Fruit fly (Drosophila melanogaster) whole organism, prepupa: ENCODE results near the gene Ire1.

Experiments used
- Blimp-1 ChIP-seq: fragments of 200-800 bp; sonication (Bioruptor generic); optimal IDR thresholded peaks from 3 replicates; lab custom pipeline; 2017; ENCODE audit warnings: missing biosample characterization, missing genetic modification characterization, mild to moderate bottlenecking, moderate library complexity, missing genetic modification reagents
- CG10631 ChIP-seq: fragments of 200-800 bp; sonication (Bioruptor generic); optimal IDR thresholded peaks from 2 replicates; lab custom pipeline; 2016; ENCODE audit warnings: missing biosample characterization, missing genetic modification characterization
- CG10669 ChIP-seq: fragments of 200-800 bp; sonication (Bioruptor generic); optimal IDR thresholded peaks from 3 replicates; lab custom pipeline; 2018; ENCODE audit warnings: missing biosample characterization, mild to moderate bottlenecking, missing genetic modification characterization, moderate library complexity
- CG11762 ChIP-seq: fragments of 200-800 bp; sonication (Bioruptor generic); optimal IDR thresholded peaks from 3 replicates; lab custom pipeline; 2016; ENCODE audit warnings: missing biosample characterization, missing genetic modification characterization; ENCODE audit not compliant: insufficient read depth
- CG15336 ChIP-seq: fragments of 200-800 bp; sonication (Bioruptor generic); IDR thresholded peaks from 2 replicates; pipeline ENCODE4 v1.3.6; 2022; ENCODE audit warnings: missing biosample characterization, missing genetic modification characterization
- CG1621 ChIP-seq: fragments of 200-800 bp; sonication (Bioruptor generic); optimal IDR thresholded peaks from 3 replicates; lab custom pipeline; 2018; ENCODE audit warnings: missing biosample characterization, mild to moderate bottlenecking, missing genetic modification characterization
- CG16779 ChIP-seq: fragments of 200-800 bp; sonication (Bioruptor generic); optimal IDR thresholded peaks from 3 replicates; lab custom pipeline; 2017; ENCODE audit warnings: missing biosample characterization, mild to moderate bottlenecking, missing genetic modification characterization
- CG31627 ChIP-seq: fragments of 200-800 bp; sonication (Bioruptor generic); optimal IDR thresholded peaks from 3 replicates; lab custom pipeline; 2016; ENCODE audit warnings: missing biosample characterization, missing genetic modification characterization
- CG32006 ChIP-seq: fragments of 200-800 bp; sonication (Bioruptor generic); optimal IDR thresholded peaks from 3 replicates; lab custom pipeline; 2017; ENCODE audit warnings: missing biosample characterization, mild to moderate bottlenecking, missing genetic modification characterization
- CG3919 ChIP-seq: fragments of 200-800 bp; sonication (Bioruptor generic); optimal IDR thresholded peaks from 3 replicates; lab custom pipeline; 2016; ENCODE audit warnings: missing biosample characterization, missing genetic modification characterization
- CG4318 ChIP-seq: fragments of 200-800 bp; sonication (Bioruptor generic); optimal IDR thresholded peaks from 3 replicates; lab custom pipeline; 2017; ENCODE audit warnings: missing biosample characterization, mild to moderate bottlenecking, missing genetic modification characterization
- CG6163 ChIP-seq: fragments of 200-800 bp; sonication (Bioruptor generic); IDR thresholded peaks from 3 replicates; pipeline ENCODE4 v1.3.6; 2022; ENCODE audit warnings: missing biosample characterization, missing genetic modification characterization
- CG6276 ChIP-seq: fragments of 200-800 bp; sonication (Bioruptor generic); optimal IDR thresholded peaks from 2 replicates; lab custom pipeline; 2017; ENCODE audit warnings: missing biosample characterization, mild to moderate bottlenecking, missing genetic modification characterization
- CG6808 ChIP-seq: fragments of 200-800 bp; sonication (Bioruptor generic); optimal IDR thresholded peaks from 3 replicates; lab custom pipeline; 2017; ENCODE audit warnings: missing biosample characterization, missing genetic modification characterization, mild to moderate bottlenecking, moderate library complexity, missing genetic modification reagents
- CG7368 ChIP-seq: fragments of 200-800 bp; sonication (Bioruptor generic); optimal IDR thresholded peaks from 3 replicates; lab custom pipeline; 2016; ENCODE audit warnings: missing biosample characterization, missing genetic modification characterization
- CG8632 ChIP-seq: fragments of 200-800 bp; sonication (Bioruptor generic); optimal IDR thresholded peaks from 3 replicates; lab custom pipeline; 2016; ENCODE audit warnings: missing biosample characterization, missing genetic modification characterization
- CG9139 ChIP-seq: fragments of 200-800 bp; sonication (Bioruptor generic); optimal IDR thresholded peaks from 3 replicates; lab custom pipeline; 2017; ENCODE audit warnings: missing biosample characterization, mild to moderate bottlenecking, missing genetic modification characterization
- Eip78C ChIP-seq: fragments of 200-800 bp; sonication (Bioruptor generic); peaks from one replicate; lab custom pipeline; 2016; ENCODE audit warnings: missing biosample characterization, missing genetic modification characterization
- Eip93F ChIP-seq: fragments of 200-800 bp; sonication (Bioruptor generic); optimal IDR thresholded peaks from 2 replicates; lab custom pipeline; 2016; ENCODE audit warnings: missing biosample characterization, mild to moderate bottlenecking, missing genetic modification characterization
- Ets21C ChIP-seq: fragments of 200-800 bp; sonication (Bioruptor generic); optimal IDR thresholded peaks from 3 replicates; lab custom pipeline; 2016; ENCODE audit warnings: missing biosample characterization, missing genetic modification characterization
- Ets96B ChIP-seq: fragments of 200-800 bp; optimal IDR thresholded peaks from 2 replicates; lab custom pipeline; 2019; ENCODE audit warnings: missing biosample characterization, mild to moderate bottlenecking, missing genetic modification characterization, moderate library complexity
- Hr38 ChIP-seq: sonication (Bioruptor generic); optimal IDR thresholded peaks from 2 replicates; lab custom pipeline; 2016; ENCODE audit warnings: missing biosample characterization, missing genetic modification characterization
- Hr39 ChIP-seq: fragments of 200-800 bp; sonication (Bioruptor generic); optimal IDR thresholded peaks from 2 replicates; lab custom pipeline; 2016; ENCODE audit warnings: missing biosample characterization, missing genetic modification characterization
- Lpt ChIP-seq: fragments of 200-800 bp; sonication (Bioruptor generic); optimal IDR thresholded peaks from 3 replicates; lab custom pipeline; 2016; ENCODE audit warnings: missing biosample characterization, missing genetic modification characterization
- Smox ChIP-seq: fragments of 200-800 bp; sonication (Bioruptor generic); optimal IDR thresholded peaks from 3 replicates; lab custom pipeline; 2016; ENCODE audit warnings: missing biosample characterization, missing genetic modification characterization
- achi ChIP-seq: fragments of 200-800 bp; sonication (Bioruptor generic); optimal IDR thresholded peaks from 3 replicates; lab custom pipeline; 2016; ENCODE audit warnings: missing biosample characterization, missing genetic modification characterization
- acj6 ChIP-seq: fragments of 200-800 bp; sonication (Bioruptor generic); optimal IDR thresholded peaks from 3 replicates; lab custom pipeline; 2016; ENCODE audit warnings: missing biosample characterization, missing genetic modification characterization
- esn ChIP-seq: fragments of 200-800 bp; sonication (Bioruptor generic); optimal IDR thresholded peaks from 2 replicates; lab custom pipeline; 2016; ENCODE audit warnings: missing biosample characterization, mild to moderate bottlenecking, missing genetic modification characterization, moderate library complexity
- fd59A ChIP-seq: fragments of 200-800 bp; sonication (Bioruptor generic); optimal IDR thresholded peaks from 2 replicates; lab custom pipeline; 2017; ENCODE audit warnings: missing biosample characterization, mild to moderate bottlenecking, missing genetic modification characterization, missing genetic modification reagents
- fd85E ChIP-seq: fragments of 200-800 bp; sonication (Bioruptor generic); optimal IDR thresholded peaks from 3 replicates; lab custom pipeline; 2016; ENCODE audit warnings: missing biosample characterization, missing genetic modification characterization
- fkh ChIP-seq: fragments of 200-800 bp; sonication (Bioruptor generic); optimal IDR thresholded peaks from 3 replicates; lab custom pipeline; 2017; ENCODE audit warnings: missing biosample characterization, mild to moderate bottlenecking, missing genetic modification characterization, moderate library complexity
- lz ChIP-seq: fragments of 200-800 bp; sonication (Bioruptor generic); optimal IDR thresholded peaks from 3 replicates; lab custom pipeline; 2016; ENCODE audit warnings: missing biosample characterization, missing genetic modification characterization
- net ChIP-seq: fragments of 200-800 bp; sonication (Bioruptor generic); optimal IDR thresholded peaks from 3 replicates; lab custom pipeline; 2016; ENCODE audit warnings: missing biosample characterization, missing genetic modification characterization
- salr ChIP-seq, 2 experiments: fragments of 200-800 bp; sonication (Bioruptor generic); optimal IDR thresholded peaks; 3 replicates each; lab custom pipeline; 2016 to 2018; ENCODE audit warnings: missing biosample characterization in 2 of 2, missing genetic modification characterization in 2 of 2, mild to moderate bottlenecking in 1 of 2
- svp ChIP-seq: fragments of 200-800 bp; sonication (Bioruptor generic); peaks from one replicate; lab custom pipeline; 2016; ENCODE audit warnings: missing biosample characterization, missing genetic modification characterization
- topi ChIP-seq: fragments of 200-800 bp; sonication (Bioruptor generic); optimal IDR thresholded peaks from 3 replicates; lab custom pipeline; 2016; ENCODE audit warnings: missing biosample characterization, missing genetic modification characterization
- vri ChIP-seq: fragments of 200-800 bp; sonication (Bioruptor generic); optimal IDR thresholded peaks from 3 replicates; lab custom pipeline; 2016; ENCODE audit warnings: missing biosample characterization, mild to moderate bottlenecking, missing genetic modification characterization

The Ire1 gene

DNA sequence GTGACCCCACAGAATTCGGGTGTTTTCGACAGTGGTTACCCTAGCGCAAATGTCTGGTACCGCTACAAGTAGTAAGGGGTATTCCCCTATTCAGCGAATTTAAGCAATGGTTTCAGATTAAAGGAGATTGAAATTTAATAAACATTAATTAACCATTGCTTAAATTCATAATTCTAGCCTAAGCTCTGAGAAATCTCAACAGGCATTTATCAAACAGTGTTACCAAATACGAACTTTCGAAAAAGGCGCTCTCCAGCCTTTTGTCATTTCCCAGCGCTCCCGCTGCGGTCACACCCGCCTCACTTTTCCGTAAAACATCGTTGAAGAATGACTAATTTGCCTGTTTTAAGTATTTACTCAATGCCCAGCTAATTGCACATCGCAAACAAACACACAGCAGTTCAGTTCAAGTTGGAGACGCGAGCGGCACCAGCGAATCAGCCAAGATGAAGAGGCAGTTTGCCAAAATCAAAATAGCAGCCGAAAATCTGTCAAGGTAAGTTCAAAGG is 43.8 kb upstream of the Ire1 start, which contains the start of the genes Surf6 and RhoGAP92B (continued):
- TF ChIP-seq Lpt (GFP tag; lab: Kevin White, UChicago), result no peak
- TF ChIP-seq salr (GFP tag; optimal IDR thresholded peaks at IDR 0.05; lab: Kevin White, UChicago), result no peak
- TF ChIP-seq CG10669 (GFP tag; lab: Kevin White, UChicago), result peak; percentile 13
- TF ChIP-seq CG15336 (GFP tag; lab: Robert Waterston, UW), result 0 out of 2 replicates have a peak, but pooled peaks have one; percentile 36
- peak; percentile 71 for TF ChIP-seq Hr39
- TF ChIP-seq fd85E (GFP tag; lab: Kevin White, UChicago), result peak; percentile 29
- TF ChIP-seq svp, result peak; percentile 95
- peak; percentile 97 for TF ChIP-seq CG1621 (tag; lab: Kevin White, UChicago)
- no peak for TF ChIP-seq CG10631
- no peak for TF ChIP-seq Smox
- TF ChIP-seq CG31627, result peak; percentile 66
- TF ChIP-seq net (GFP tag; lab: Kevin White, UChicago), result peak; percentile 62
- no peak for TF ChIP-seq Hr38 (GFP tag; lab: Kevin White, UChicago)
- peak; percentile 31 for TF ChIP-seq Ets96B (tag; lab: Kevin White, UChicago)
- TF ChIP-seq CG8632 (GFP tag; lab: Kevin White, UChicago), result no peak
- TF ChIP-seq Eip93F (GFP tag; lab: Kevin White, UChicago), result no peak
- TF ChIP-seq lz (GFP tag; lab: Kevin White, UChicago), result peak; percentile 68
- no peak for TF ChIP-seq CG4318 (GFP tag; lab: Kevin White, UChicago)

dm6 chr3R:19902926-19903739 is 42.0 kb upstream of the Ire1 start, which contains the start of gene ClpX:
Gene ClpX, minus strand, starts transcription at chr3R:19903689.
- no peak for TF ChIP-seq fd85E (GFP tag; lab: Kevin White, UChicago)
- TF ChIP-seq vri (GFP tag; lab: Kevin White, UChicago), result peak; percentile 39
- no peak for TF ChIP-seq CG16779 (tag; lab: Kevin White, UChicago)
- no peak for TF ChIP-seq CG32006 (GFP tag; lab: Kevin White, UChicago)
- no peak for TF ChIP-seq Hr38 (GFP tag; lab: Kevin White, UChicago)
- no peak for TF ChIP-seq lz (GFP tag; lab: Kevin White, UChicago)
- no peak for TF ChIP-seq CG6276 (GFP tag; lab: Kevin White, UChicago)
- no peak for TF ChIP-seq fd59A
- TF ChIP-seq Eip93F (GFP tag; lab: Kevin White, UChicago), result no peak
- peak; percentile 73 for TF ChIP-seq Eip78C (GFP tag; lab: Kevin White, UChicago)
- no peak for TF ChIP-seq CG7368 (GFP tag; lab: Kevin White, UChicago)
- no peak for TF ChIP-seq Blimp-1 (GFP tag; lab: Kevin White, UChicago)
- no peak for TF ChIP-seq CG8632 (GFP tag; lab: Kevin White, UChicago)
- TF ChIP-seq topi (GFP tag; lab: Kevin White, UChicago), result no peak
- TF ChIP-seq CG15336 (GFP tag; lab: Robert Waterston, UW), result 0 out of 2 replicates have a peak, but pooled peaks have one; percentile 20
- TF ChIP-seq esn (GFP tag; lab: Kevin White, UChicago), result peak; percentile 0
- no peak for TF ChIP-seq acj6 (GFP tag; lab: Kevin White, UChicago)
- peak; percentile 82 for TF ChIP-seq svp

dm6 chr3R:19902328-19902727 is 41.2 kb upstream of the Ire1 start:
- no peak for TF ChIP-seq achi (GFP tag; lab: Kevin White, UChicago)
- TF ChIP-seq CG3919 (GFP tag; lab: Kevin White, UChicago), result no peak
- TF ChIP-seq CG11762 (GFP tag; lab: Kevin White, UChicago), result no peak
- no peak for TF ChIP-seq Blimp-1 (GFP tag; lab: Kevin White, UChicago)
- no peak for TF ChIP-seq CG6808
- TF ChIP-seq fkh, result no peak
- TF ChIP-seq CG9139, result no peak
- no peak for TF ChIP-seq Ets21C
- TF ChIP-seq CG6163 (GFP tag; lab: Robert Waterston, UW), result no peak
- TF ChIP-seq CG31627, result no peak
- TF ChIP-seq CG10631, result no peak
- TF ChIP-seq CG6276 (GFP tag; lab: Kevin White, UChicago), result no peak
- TF ChIP-seq, all 60 proteins: peak for 0
